Fruit fly (Drosophila melanogaster): ENCODE measurements around the gene RNaseX25.
A peak's percentile ranks its signal among the peaks of the same experiment; 100 is the strongest.

DNA sequence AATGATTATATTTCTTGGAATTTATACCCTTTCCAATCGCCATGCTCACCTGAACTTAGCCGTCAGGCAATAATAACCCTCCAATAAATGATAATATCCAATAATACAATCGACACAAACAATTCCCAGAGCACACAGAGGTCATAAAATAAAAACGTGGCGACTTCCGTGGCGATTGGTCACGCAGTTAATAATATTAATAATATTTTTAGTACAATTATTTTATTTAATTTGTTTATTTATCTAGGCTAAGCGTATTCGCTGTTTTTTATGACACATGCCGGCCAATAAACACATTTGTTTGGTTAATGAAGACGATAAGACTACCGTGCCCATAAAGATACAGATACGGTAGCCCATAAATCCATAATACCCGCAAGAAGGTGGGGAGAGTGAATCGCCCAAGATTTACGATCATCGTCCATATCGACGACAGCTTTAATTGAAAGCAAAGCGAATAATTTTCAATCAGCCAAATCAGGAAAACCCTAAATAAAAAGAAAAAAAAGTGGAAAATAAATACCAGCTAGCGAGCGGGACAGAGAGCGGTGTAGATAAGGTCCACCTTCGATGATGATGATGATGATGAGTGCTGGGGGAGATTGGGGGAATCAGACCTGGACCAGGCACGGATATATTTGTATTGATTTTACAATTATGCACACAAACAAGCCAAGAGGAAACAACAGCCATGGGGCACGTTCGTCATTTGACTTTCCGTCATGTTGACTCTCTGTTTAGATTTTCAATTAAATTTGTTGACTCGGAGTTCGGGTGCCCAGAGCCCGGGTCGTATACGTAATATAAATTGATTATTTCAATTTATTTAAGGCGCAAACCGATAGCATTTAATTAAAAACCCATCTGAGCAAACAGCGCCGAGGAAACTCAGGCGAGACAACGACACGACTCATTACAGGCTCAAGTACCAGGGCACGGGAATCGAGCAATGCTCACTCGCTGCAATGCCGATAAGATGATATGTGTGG, 9.4 kb upstream of the RNaseX25 start:
- TF ChIP-seq toe (GFP tag; optimal IDR thresholded peaks at IDR 0.05), result no peak
- peak; percentile 62 for TF ChIP-seq CG12768 (GFP tag; optimal IDR thresholded peaks at IDR 0.05)
- TF ChIP-seq CG11617 (GFP tag; optimal IDR thresholded peaks at IDR 0.05), result peak; percentile 22
- TF ChIP-seq kay (GFP tag; ENCODE audit: borderline replicate concordance), result peak; percentile 78
